Fruit fly (Drosophila melanogaster): ENCODE data around the gene CG12379.

Gene CG12379

DNA sequence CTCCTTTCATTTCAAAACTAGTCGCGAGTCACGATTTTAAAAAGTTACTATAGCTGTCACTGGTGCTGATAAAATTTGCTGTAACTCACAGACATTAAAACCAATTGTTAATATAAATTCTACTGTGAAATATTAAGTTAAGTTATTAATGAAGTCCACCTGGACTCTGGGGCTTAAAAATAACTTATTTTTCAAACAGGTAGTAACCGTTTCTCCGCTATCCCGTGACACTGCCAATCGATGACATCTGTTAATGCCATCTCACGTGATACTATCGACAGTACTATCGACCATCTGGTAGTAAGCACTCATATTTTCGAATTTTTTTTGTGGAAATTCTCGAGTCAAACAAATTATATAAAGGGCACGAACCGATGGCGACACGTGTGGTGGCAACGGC lies at the start of gene CG12379, which contains the start of gene MagR:
CG12379 (minus strand) TSS at position 2 of the 400 bp plus-strand sequence.
MagR (plus strand) TSS at position 276 of the 400 bp plus-strand sequence.
- TF ChIP-seq Hr83 (GFP tag; optimal IDR thresholded peaks at IDR 0.05; ENCODE audit: poor library complexity, severe bottlenecking) (no peak), br (GFP tag; optimal IDR thresholded peaks at IDR 0.05) (peak; percentile 48), woc (GFP tag; optimal IDR thresholded peaks at IDR 0.05) (peak; percentile 88), dsf (GFP tag; optimal IDR thresholded peaks at IDR 0.05; ENCODE audit: borderline replicate concordance) (no peak), brk (GFP tag; optimal IDR thresholded peaks at IDR 0.05) (no peak), HLH106 (tag; optimal IDR thresholded peaks at IDR 0.05) (peak; percentile 81), GATAd (GFP tag; optimal IDR thresholded peaks at IDR 0.05) (no peak), lola (GFP tag; optimal IDR thresholded peaks at IDR 0.05) (no peak), ey (GFP tag; optimal IDR thresholded peaks at IDR 0.05) (peak; percentile 57), sv (GFP tag; optimal IDR thresholded peaks at IDR 0.05) (peak; percentile 35), tai (GFP tag; optimal IDR thresholded peaks at IDR 0.05) (no peak), Vsx2 (GFP tag; optimal IDR thresholded peaks at IDR 0.05; ENCODE audit: partially characterized antibody) (no peak), Rel (GFP tag; optimal IDR thresholded peaks at IDR 0.05) (no peak), Rel (tag; optimal IDR thresholded peaks at IDR 0.05) (peak; percentile 28), CG9705 (GFP tag; optimal IDR thresholded peaks at IDR 0.05) (peak; percentile 71), pan (optimal IDR thresholded peaks at IDR 0.05) (no peak), h (GFP tag; optimal IDR thresholded peaks at IDR 0.05) (peak; percentile 73), jim (GFP tag; optimal IDR thresholded peaks at IDR 0.05) (no peak), usp (GFP tag; optimal IDR thresholded peaks at IDR 0.05) (no peak), OdsH (GFP tag; optimal IDR thresholded peaks at IDR 0.05) (no peak), dmrt93B (GFP tag; optimal IDR thresholded peaks at IDR 0.05) (no peak), Dfd (GFP tag; optimal IDR thresholded peaks at IDR 0.05) (no peak), Jra (GFP tag; optimal IDR thresholded peaks at IDR 0.05) (no peak), sage (GFP tag; optimal IDR thresholded peaks at IDR 0.05) (no peak), CrebA (GFP tag; optimal IDR thresholded peaks at IDR 0.05; ENCODE audit: borderline replicate concordance) (no peak), psq (GFP tag; optimal IDR thresholded peaks at IDR 0.05) (peak; percentile 32), Hr78 (GFP tag; optimal IDR thresholded peaks at IDR 0.05) (no peak), Hnf4 (GFP tag; optimal IDR thresholded peaks at IDR 0.05) (no peak), rgr (GFP tag; optimal IDR thresholded peaks at IDR 0.05) (peak; percentile 53), Abd-B (GFP tag; optimal IDR thresholded peaks at IDR 0.05) (no peak), Sp1 (GFP tag; optimal IDR thresholded peaks at IDR 0.05) (peak; percentile 69), dl (GFP tag; optimal IDR thresholded peaks at IDR 0.05; ENCODE audit: insufficient read depth in 1 of 2, partially characterized antibody in 2 of 2) (no peak), Myc (optimal IDR thresholded peaks at IDR 0.05) (peak; percentile 68), N (GFP tag; optimal IDR thresholded peaks at IDR 0.05) (no peak), Dif (GFP tag; optimal IDR thresholded peaks at IDR 0.05; ENCODE audit: partially characterized antibody) (no peak), fru (GFP tag; optimal IDR thresholded peaks at IDR 0.05) (peak; percentile 71), CG32264 (GFP tag; optimal IDR thresholded peaks at IDR 0.05) (no peak), foxo (GFP tag; optimal IDR thresholded peaks at IDR 0.05) (peak in 1 of 2 experiments; percentile 59), Mio (GFP tag; optimal IDR thresholded peaks at IDR 0.05) (no peak)

dm6 chrX:15778846-15779245 lies 45.0 kb upstream of the CG12379 start, which contains the start of gene CG43673:
Gene CG43673, plus strand, starts transcription at chrX:15779146.
- no peak for TF ChIP-seq lola (GFP tag; optimal IDR thresholded peaks at IDR 0.05)
- TF ChIP-seq CG32264 (GFP tag; optimal IDR thresholded peaks at IDR 0.05), result no peak
- no peak for TF ChIP-seq sage (GFP tag; optimal IDR thresholded peaks at IDR 0.05)
- TF ChIP-seq CrebA (GFP tag; optimal IDR thresholded peaks at IDR 0.05; ENCODE audit: borderline replicate concordance), result no peak
- TF ChIP-seq psq (GFP tag; optimal IDR thresholded peaks at IDR 0.05), result no peak
- TF ChIP-seq Vsx2 (GFP tag; optimal IDR thresholded peaks at IDR 0.05; ENCODE audit: partially characterized antibody), result no peak
- TF ChIP-seq fru (GFP tag; optimal IDR thresholded peaks at IDR 0.05), result no peak
- TF ChIP-seq jim (GFP tag; optimal IDR thresholded peaks at IDR 0.05), result no peak
- no peak for TF ChIP-seq dmrt93B (GFP tag; optimal IDR thresholded peaks at IDR 0.05)
- no peak for TF ChIP-seq GATAd (GFP tag; optimal IDR thresholded peaks at IDR 0.05)
- TF ChIP-seq br (GFP tag; optimal IDR thresholded peaks at IDR 0.05), result no peak
- TF ChIP-seq Sp1 (GFP tag; optimal IDR thresholded peaks at IDR 0.05), result no peak
